Worm (Caenorhabditis elegans) whole organism, young adult: ENCODE measurements around the gene srx-26.

Experiments
- T07F8.4 ChIP-seq: sonication (generic microtip); optimal IDR thresholded peaks from 2 replicates; lab custom pipeline; 2016; ENCODE audit warnings: mild to moderate bottlenecking, missing genetic modification characterization, moderate library complexity, missing compliant biosample characterization
- bed-1 ChIP-seq: fragments of 200-800 bp; sonication (Bioruptor generic); IDR thresholded peaks from 2 replicates; pipeline ENCODE4 v1.3.6; 2022; ENCODE audit warnings: missing genetic modification reagents, missing genetic modification characterization, missing compliant biosample characterization
- fkh-3 ChIP-seq: sonication (generic microtip); optimal IDR thresholded peaks from 2 replicates; lab custom pipeline; 2016; ENCODE audit warnings: mild to moderate bottlenecking, missing genetic modification characterization, missing compliant biosample characterization
- lag-1 ChIP-seq: fragments of 200-800 bp; sonication (Bioruptor generic); IDR thresholded peaks from 2 replicates; pipeline ENCODE4 v1.3.6; 2022; ENCODE audit warnings: missing genetic modification reagents, missing genetic modification characterization, missing compliant biosample characterization
- lsy-27 ChIP-seq: sonication (generic microtip); optimal IDR thresholded peaks from 2 replicates; lab custom pipeline; 2017; ENCODE audit warnings: missing genetic modification characterization, mild to moderate bottlenecking, missing compliant biosample characterization, antibody characterized with exemption, missing genotype, borderline replicate concordance; ENCODE audit not compliant: insufficient read depth
- madf-8 ChIP-seq: fragments of 200-800 bp; sonication (Bioruptor generic); conservative IDR thresholded peaks from 2 replicates; pipeline ENCODE4 v1.3.6; 2022; ENCODE audit warnings: missing genetic modification reagents, missing genetic modification characterization, missing compliant biosample characterization
- nhr-80 ChIP-seq: sonication (generic microtip); optimal IDR thresholded peaks from 2 replicates; lab custom pipeline; 2016; ENCODE audit warnings: missing genetic modification characterization, missing compliant biosample characterization
- pha-4 ChIP-seq: fragments of 150-350 bp; sonication (generic microtip); optimal IDR thresholded peaks from 2 replicates; lab custom pipeline; 2014; ENCODE audit warnings: missing biosample characterization, missing genetic modification reagents, missing genetic modification characterization
- sdz-38 ChIP-seq: sonication (generic microtip); optimal IDR thresholded peaks from 2 replicates; lab custom pipeline; 2016; ENCODE audit warnings: missing genotype, missing genetic modification characterization, missing compliant biosample characterization
- sea-2 ChIP-seq: fragments of 200-800 bp; sonication (Bioruptor generic); IDR thresholded peaks from 2 replicates; pipeline ENCODE4 v1.3.6; 2022; ENCODE audit warnings: missing genetic modification characterization, missing compliant biosample characterization
- snpc-4 ChIP-seq, 5 experiments: fragments of 150-350 bp in 1 of 5; sonication (generic microtip) in 4 of 5; optimal IDR thresholded peaks; 2 replicates each; lab custom pipeline; 2014 to 2018; ENCODE audit warnings: missing genetic modification characterization in 5 of 5, missing biosample characterization in 3 of 5, antibody characterized with exemption in 2 of 5, mild to moderate bottlenecking in 2 of 5, missing compliant biosample characterization in 2 of 5, missing genotype in 2 of 5, moderate library complexity in 2 of 5, missing genetic modification reagents in 1 of 5
- unc-62 ChIP-seq: fragments of 150-350 bp; optimal IDR thresholded peaks from 2 replicates; lab custom pipeline; 2014; ENCODE audit warnings: missing biosample characterization, missing genetic modification reagents, missing genetic modification characterization
- xnd-1 ChIP-seq: sonication (generic microtip); optimal IDR thresholded peaks from 2 replicates; lab custom pipeline; 2016; ENCODE audit warnings: missing genotype, missing genetic modification reagents, missing genetic modification characterization, missing compliant biosample characterization

DNA sequence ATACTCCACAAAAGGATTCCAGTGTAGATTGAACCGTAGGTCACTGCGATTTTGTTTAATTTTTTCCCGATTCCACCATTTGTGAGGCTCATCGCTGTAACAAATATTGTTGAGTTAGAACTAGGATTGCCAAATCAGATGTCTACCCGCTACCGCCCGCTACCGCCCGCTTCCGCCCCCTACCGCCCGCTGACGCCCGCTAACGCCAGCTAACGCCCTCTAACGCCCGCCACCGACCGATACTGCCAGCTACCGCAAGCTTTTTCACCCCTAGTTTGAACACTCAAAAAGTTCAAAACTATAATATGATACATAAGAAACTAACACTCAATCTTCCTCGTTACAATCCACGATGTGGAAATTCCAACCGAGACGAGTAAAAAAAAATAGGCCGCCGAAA, 5.5 kb upstream of the srx-26 start:
- no peak for TF ChIP-seq snpc-4 (GFP tag; optimal IDR thresholded peaks at IDR 0.05; lab: Kevin White, UChicago)
- no peak for TF ChIP-seq snpc-4 (tag; optimal IDR thresholded peaks at IDR 0.05; lab: Kevin White, UChicago)
- no peak for TF ChIP-seq pha-4 (tag; lab: Kevin White, UChicago)
- TF ChIP-seq nhr-80 (tag; lab: Kevin White, UChicago), result no peak
- no peak for TF ChIP-seq xnd-1 (tag; lab: Kevin White, UChicago)
- TF ChIP-seq sdz-38 (tag; lab: Kevin White, UChicago), result no peak
- TF ChIP-seq T07F8.4 (tag; lab: Kevin White, UChicago), result no peak
- TF ChIP-seq unc-62 (GFP tag; lab: Kevin White, UChicago), result no peak
- no peak for TF ChIP-seq bed-1 (GFP tag; lab: Robert Waterston, UW)
- TF ChIP-seq madf-8, result no peak
- no peak for TF ChIP-seq lag-1
- no peak for TF ChIP-seq lsy-27 (tag; lab: Kevin White, UChicago)
- TF ChIP-seq fkh-3 (tag; lab: Kevin White, UChicago), result no peak
- no peak for TF ChIP-seq sea-2 (GFP tag; lab: Robert Waterston, UW)
